Worm (Caenorhabditis elegans): Measurements from ENCODE around the gene C15C7.6.

- TF ChIP-seq pqm-1 (tag; optimal IDR thresholded peaks at IDR 0.05) (no peak), ceh-28 (tag; optimal IDR thresholded peaks at IDR 0.05) (no peak), gei-8 (GFP tag; optimal IDR thresholded peaks at IDR 0.05) (no peak), ceh-44 (GFP tag; IDR thresholded peaks at IDR 0.05) (no peak), php-3 (GFP tag; IDR thresholded peaks at IDR 0.05) (no peak), daf-12 (tag; optimal IDR thresholded peaks at IDR 0.05) (no peak), dmd-9 (GFP tag; IDR thresholded peaks at IDR 0.05) (no peak), skn-1 (tag; optimal IDR thresholded peaks at IDR 0.05) (no peak), mdl-1 (tag; optimal IDR thresholded peaks at IDR 0.05) (peak in 1 of 2 experiments; percentile 45), nhr-10 (tag; optimal IDR thresholded peaks at IDR 0.05) (no peak), lin-39 (tag; optimal IDR thresholded peaks at IDR 0.05) (no peak), ztf-7 (tag; optimal IDR thresholded peaks at IDR 0.05) (no peak), F49E8.2 (tag; optimal IDR thresholded peaks at IDR 0.05; ENCODE audit: borderline replicate concordance) (no peak)
These were observed 10.8 kb downstream of the C15C7.6 start, which contains the start of gene gcc-1 for ce11 chrX:3159542-3159941.

Data from whole organism, L4 larva.